Worm (Caenorhabditis elegans): Measurements from ENCODE around the gene rbmx-2.

The rbmx-2 gene

DNA sequence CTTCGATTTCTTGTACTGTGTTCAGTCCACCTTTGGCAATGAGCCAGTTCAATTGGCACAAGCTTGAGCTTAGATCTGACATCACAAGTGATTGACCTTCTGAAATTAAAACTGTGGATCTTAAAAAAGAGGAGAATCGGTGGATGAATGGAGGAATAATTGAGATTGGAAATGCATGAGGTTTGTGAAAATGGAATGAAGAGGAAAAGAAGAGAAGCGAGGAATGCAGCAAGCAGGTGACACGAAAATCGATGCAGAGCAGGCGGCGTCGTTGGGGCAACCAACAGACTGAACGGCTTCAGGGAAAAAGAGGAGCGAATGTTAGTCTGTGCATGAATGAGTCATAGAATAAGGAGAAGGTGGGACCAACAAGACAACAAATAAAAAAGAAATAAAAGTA lies 5.5 kb downstream of the rbmx-2 start, which contains the start of gene fkh-8:
fkh-8 (minus strand) TSS at position 101 of the 400 bp plus-strand sequence.
- no peak for TF ChIP-seq ztf-29 (GFP tag; IDR thresholded peaks at IDR 0.05)
- TF ChIP-seq med-1 (GFP tag; optimal IDR thresholded peaks at IDR 0.05; ENCODE audit: insufficient read depth) = no peak
- TF ChIP-seq flt-1 (GFP tag; IDR thresholded peaks at IDR 0.05) = no peak
- no peak for TF ChIP-seq ztf-23 (GFP tag; IDR thresholded peaks at IDR 0.05)
- TF ChIP-seq cog-1 (tag; optimal IDR thresholded peaks at IDR 0.05) = no peak
- no peak for TF ChIP-seq ref-1 (GFP tag; conservative IDR thresholded peaks at IDR 0.05)
- TF ChIP-seq klf-2 (GFP tag; conservative IDR thresholded peaks at IDR 0.05) = no peak
- TF ChIP-seq tab-1 (GFP tag; IDR thresholded peaks at IDR 0.05) = no peak
- no peak for TF ChIP-seq T22C8.4 (GFP tag; IDR thresholded peaks at IDR 0.05)

DNA sequence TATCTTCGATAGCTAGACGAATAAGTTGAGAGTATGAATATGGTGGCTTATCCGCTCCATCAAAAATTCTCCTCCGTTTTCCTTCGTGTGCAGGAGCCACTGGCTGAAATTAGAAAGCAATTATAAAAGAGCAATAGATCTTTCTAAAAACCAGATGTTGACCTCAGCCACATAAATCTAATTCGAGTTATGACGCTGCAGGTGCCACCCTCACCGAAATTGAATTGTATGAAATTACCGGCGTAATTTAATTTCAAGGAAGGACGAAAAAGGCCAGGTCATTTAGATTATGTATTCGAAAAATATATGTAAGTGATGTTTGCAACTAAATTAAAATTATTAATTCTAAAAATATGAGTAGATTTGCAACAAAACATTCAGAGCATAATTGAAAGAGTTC lies 6.0 kb downstream of the rbmx-2 start:
- no peak for TF ChIP-seq med-1 (GFP tag; optimal IDR thresholded peaks at IDR 0.05; ENCODE audit: insufficient read depth)
- no peak for TF ChIP-seq ref-1 (GFP tag; conservative IDR thresholded peaks at IDR 0.05)
- TF ChIP-seq flt-1 (GFP tag; IDR thresholded peaks at IDR 0.05) = no peak
- TF ChIP-seq T22C8.4 (GFP tag; IDR thresholded peaks at IDR 0.05) = no peak
- no peak for TF ChIP-seq ztf-29 (GFP tag; IDR thresholded peaks at IDR 0.05)
- TF ChIP-seq klf-2 (GFP tag; conservative IDR thresholded peaks at IDR 0.05) = no peak
- no peak for TF ChIP-seq tab-1 (GFP tag; IDR thresholded peaks at IDR 0.05)
- no peak for TF ChIP-seq cog-1 (tag; optimal IDR thresholded peaks at IDR 0.05)
- no peak for TF ChIP-seq ztf-23 (GFP tag; IDR thresholded peaks at IDR 0.05)

DNA sequence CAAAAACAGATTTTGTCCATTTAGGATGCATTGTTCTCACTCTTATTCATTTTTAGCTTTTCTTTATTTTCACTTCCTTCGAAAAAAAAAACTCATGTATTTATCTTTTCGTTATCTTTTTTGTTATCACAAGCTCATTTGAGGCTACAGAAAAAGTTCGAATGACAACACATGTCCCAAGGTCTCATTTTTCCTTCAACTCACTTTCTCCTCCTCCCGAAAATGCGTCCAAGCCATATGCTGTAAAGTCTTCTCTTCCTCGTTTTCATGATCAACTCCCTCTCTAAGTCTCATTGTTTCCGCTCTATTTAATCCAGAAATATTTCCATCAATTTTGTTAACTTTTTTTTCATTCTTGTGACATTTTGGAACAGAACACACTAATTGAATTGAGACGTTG lies 15.4 kb downstream of the rbmx-2 start:
- TF ChIP-seq ztf-29 (GFP tag; IDR thresholded peaks at IDR 0.05) (no peak), med-1 (GFP tag; optimal IDR thresholded peaks at IDR 0.05; ENCODE audit: insufficient read depth) (no peak), ztf-23 (GFP tag; IDR thresholded peaks at IDR 0.05) (no peak), ref-1 (GFP tag; conservative IDR thresholded peaks at IDR 0.05) (no peak), cog-1 (tag; optimal IDR thresholded peaks at IDR 0.05) (no peak)

DNA sequence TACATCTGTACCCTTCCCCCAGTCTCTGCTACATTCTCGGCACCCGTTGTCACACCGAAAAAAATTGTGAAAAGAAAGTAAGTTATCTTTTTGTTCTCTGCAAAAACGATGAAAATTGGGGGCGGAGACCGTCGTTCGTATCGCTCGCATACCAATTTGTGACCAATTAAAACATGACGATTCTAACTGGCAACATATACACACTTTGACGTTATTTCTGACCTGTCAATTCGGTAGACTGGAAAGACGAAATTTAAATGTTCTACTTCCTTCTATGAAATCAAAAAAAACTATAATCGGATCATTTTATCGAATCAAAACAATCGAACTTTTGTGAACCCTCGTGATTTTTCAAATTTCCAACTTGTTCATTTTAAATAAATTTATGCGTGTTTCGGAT lies 16.2 kb downstream of the rbmx-2 start:
- TF ChIP-seq T22C8.4 (GFP tag; IDR thresholded peaks at IDR 0.05) (no peak), ref-1 (GFP tag; conservative IDR thresholded peaks at IDR 0.05) (no peak), klf-2 (GFP tag; conservative IDR thresholded peaks at IDR 0.05) (no peak), med-1 (GFP tag; optimal IDR thresholded peaks at IDR 0.05; ENCODE audit: insufficient read depth) (no peak), cog-1 (tag; optimal IDR thresholded peaks at IDR 0.05) (no peak), ztf-23 (GFP tag; IDR thresholded peaks at IDR 0.05) (no peak), tab-1 (GFP tag; IDR thresholded peaks at IDR 0.05) (no peak), flt-1 (GFP tag; IDR thresholded peaks at IDR 0.05) (no peak), ztf-29 (GFP tag; IDR thresholded peaks at IDR 0.05) (no peak)

DNA sequence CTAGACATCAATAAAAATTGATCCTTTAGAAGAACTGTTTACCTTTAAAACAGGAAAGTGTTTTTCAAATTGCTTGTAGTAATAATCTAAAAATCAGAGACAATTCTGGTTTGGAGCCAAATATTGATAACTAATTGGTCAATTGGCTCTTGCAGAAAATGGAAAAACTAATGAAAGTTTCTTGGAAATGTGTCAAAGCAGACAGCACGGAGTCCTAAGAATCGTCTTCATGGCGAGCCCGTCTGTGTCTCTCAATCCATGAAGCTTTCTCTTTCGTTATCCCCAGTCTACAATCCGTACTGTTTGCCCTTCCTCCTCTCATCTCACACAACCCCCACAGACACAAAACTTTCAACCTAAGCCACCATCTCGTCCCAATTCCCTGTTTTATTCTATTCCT lies 17.2 kb downstream of the rbmx-2 start, which contains the start of gene F40H3.1:
F40H3.1 (plus strand) TSS at position 301 of the 400 bp plus-strand sequence.
- TF ChIP-seq med-1 (GFP tag; optimal IDR thresholded peaks at IDR 0.05; ENCODE audit: insufficient read depth) (no peak), ztf-23 (GFP tag; IDR thresholded peaks at IDR 0.05) (no peak)

DNA sequence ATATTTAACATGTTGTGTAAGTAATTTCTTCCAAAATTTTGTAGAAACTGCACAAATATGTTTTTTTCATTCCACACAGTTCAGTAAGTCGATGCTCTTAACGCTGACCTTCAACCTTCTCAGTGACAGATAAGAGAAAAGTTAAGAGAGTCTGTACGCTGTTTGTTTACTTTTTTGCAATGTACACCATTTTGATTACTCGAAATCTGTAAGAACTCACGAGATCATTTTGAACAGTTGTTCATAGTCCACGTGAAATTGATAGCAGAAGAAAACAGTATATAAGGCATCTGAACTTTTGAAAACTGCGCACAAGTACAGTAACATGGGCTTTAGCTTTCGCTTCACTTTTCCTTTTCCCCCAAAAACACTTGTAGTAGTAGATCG lies 18.0 kb downstream of the rbmx-2 start:
- TF ChIP-seq klf-2 (GFP tag; conservative IDR thresholded peaks at IDR 0.05) (no peak), ztf-29 (GFP tag; IDR thresholded peaks at IDR 0.05) (no peak), T22C8.4 (GFP tag; IDR thresholded peaks at IDR 0.05) (no peak), med-1 (GFP tag; optimal IDR thresholded peaks at IDR 0.05; ENCODE audit: insufficient read depth) (no peak), ztf-23 (GFP tag; IDR thresholded peaks at IDR 0.05) (no peak), ref-1 (GFP tag; conservative IDR thresholded peaks at IDR 0.05) (no peak), cog-1 (tag; optimal IDR thresholded peaks at IDR 0.05) (no peak), tab-1 (GFP tag; IDR thresholded peaks at IDR 0.05) (no peak), flt-1 (GFP tag; IDR thresholded peaks at IDR 0.05) (no peak)

DNA sequence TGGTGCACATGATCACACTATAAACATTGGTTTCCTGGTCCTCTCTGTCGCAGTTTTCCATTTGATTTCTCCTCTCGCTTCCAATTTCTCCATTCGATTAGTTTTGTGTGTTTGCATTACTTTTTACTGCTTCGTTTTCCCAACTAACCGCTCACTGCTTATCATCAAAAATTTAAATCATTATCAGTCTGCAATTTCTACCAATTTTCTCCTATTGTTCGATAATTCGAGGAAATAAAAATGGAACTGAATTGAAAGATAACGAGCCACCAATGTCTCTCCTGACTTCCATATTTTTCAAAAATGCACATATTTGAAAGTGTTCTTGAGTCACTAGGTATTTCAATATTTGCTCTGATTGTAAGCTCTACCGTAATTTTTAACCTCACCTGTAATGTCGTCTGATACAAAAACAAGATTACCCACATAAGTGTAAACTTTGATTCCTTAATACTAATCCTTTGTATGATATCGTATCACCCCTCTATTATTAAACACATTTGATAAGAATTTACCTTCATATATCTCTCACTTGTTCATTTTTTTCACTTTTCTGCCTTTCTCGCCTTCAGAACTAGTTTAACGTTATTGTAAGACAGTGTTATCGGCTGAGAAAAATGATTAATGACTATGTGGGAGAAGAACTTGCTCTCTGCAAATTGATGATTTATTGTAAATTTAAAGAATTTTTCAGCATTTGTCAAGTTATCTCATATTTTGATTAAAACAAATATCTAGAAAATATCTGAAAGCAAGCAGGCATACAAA lies 18.6 kb downstream of the rbmx-2 start:
- no peak for TF ChIP-seq ztf-29 (GFP tag; IDR thresholded peaks at IDR 0.05)
- no peak for TF ChIP-seq med-1 (GFP tag; optimal IDR thresholded peaks at IDR 0.05; ENCODE audit: insufficient read depth)
- TF ChIP-seq ztf-23 (GFP tag; IDR thresholded peaks at IDR 0.05) = no peak
- no peak for TF ChIP-seq klf-2 (GFP tag; conservative IDR thresholded peaks at IDR 0.05)

DNA sequence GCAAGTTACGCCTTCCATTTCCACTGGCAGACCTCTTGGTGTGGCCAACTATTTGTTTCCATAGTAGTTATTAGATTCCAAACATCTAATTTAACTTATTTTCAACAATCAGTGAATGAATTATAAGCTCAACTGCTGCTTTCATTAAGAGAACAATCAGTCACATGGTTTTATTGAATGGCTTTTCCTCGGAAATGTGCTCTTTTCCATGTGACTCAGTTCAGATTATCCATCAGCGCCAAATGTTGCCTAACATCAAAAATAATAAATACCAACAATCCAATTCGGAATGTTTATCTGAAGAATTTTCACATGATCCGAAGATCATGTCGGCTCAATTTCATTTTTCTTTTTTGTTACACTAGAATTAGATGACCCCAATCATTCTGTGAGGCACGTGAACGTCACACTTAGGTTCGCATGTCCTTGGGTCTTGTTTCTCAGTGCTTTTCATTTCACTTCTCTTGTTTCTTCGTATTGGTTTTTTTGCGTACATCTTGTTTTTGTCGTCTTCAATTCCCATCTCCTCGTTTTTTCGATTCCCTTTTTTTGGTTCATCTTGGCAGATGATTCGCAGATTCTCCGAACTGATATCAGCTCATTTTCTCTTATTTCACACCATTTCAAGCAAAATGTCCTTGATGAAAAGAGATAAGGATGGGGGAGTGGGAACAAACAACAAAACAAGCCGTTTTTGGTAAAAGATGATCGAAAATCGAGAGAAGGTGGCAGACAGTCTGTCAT lies 20.4 kb downstream of the rbmx-2 start:
- TF ChIP-seq ztf-23 (GFP tag; IDR thresholded peaks at IDR 0.05) (no peak), T22C8.4 (GFP tag; IDR thresholded peaks at IDR 0.05) (no peak), ref-1 (GFP tag; conservative IDR thresholded peaks at IDR 0.05) (no peak), cog-1 (tag; optimal IDR thresholded peaks at IDR 0.05) (no peak), flt-1 (GFP tag; IDR thresholded peaks at IDR 0.05) (no peak), ztf-29 (GFP tag; IDR thresholded peaks at IDR 0.05) (no peak), med-1 (GFP tag; optimal IDR thresholded peaks at IDR 0.05; ENCODE audit: insufficient read depth) (no peak), klf-2 (GFP tag; conservative IDR thresholded peaks at IDR 0.05) (no peak), tab-1 (GFP tag; IDR thresholded peaks at IDR 0.05) (no peak)

DNA sequence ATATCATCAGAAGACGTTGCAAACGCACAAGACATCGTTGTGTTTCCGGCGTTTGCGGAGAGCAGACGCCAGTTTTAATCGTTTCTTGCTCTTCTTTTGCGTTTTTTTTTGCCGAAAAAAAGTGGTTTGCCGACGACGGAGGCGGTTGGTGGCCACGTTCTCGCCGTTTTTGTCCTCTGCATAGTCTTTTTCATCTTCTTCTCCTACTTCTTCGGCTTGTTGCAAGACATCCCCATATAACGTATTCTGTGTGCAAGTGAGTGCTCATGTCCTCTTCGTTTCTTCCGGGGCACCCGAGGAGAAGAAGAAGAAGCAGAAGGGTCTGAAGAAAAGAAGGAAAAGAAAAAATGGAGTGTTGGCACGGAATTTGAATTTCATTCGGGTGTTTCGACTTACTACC lies 21.7 kb downstream of the rbmx-2 start:
- no peak for TF ChIP-seq klf-2 (GFP tag; conservative IDR thresholded peaks at IDR 0.05)
- TF ChIP-seq ztf-29 (GFP tag; IDR thresholded peaks at IDR 0.05) = no peak
- TF ChIP-seq tab-1 (GFP tag; IDR thresholded peaks at IDR 0.05) = no peak
- no peak for TF ChIP-seq cog-1 (tag; optimal IDR thresholded peaks at IDR 0.05)
- TF ChIP-seq ztf-23 (GFP tag; IDR thresholded peaks at IDR 0.05) = no peak
- TF ChIP-seq med-1 (GFP tag; optimal IDR thresholded peaks at IDR 0.05; ENCODE audit: insufficient read depth) = no peak
- TF ChIP-seq T22C8.4 (GFP tag; IDR thresholded peaks at IDR 0.05) = no peak
- TF ChIP-seq flt-1 (GFP tag; IDR thresholded peaks at IDR 0.05) = no peak
- no peak for TF ChIP-seq ref-1 (GFP tag; conservative IDR thresholded peaks at IDR 0.05)
